Fruit fly (Drosophila melanogaster): ENCODE results near the gene anchor.

DNA sequence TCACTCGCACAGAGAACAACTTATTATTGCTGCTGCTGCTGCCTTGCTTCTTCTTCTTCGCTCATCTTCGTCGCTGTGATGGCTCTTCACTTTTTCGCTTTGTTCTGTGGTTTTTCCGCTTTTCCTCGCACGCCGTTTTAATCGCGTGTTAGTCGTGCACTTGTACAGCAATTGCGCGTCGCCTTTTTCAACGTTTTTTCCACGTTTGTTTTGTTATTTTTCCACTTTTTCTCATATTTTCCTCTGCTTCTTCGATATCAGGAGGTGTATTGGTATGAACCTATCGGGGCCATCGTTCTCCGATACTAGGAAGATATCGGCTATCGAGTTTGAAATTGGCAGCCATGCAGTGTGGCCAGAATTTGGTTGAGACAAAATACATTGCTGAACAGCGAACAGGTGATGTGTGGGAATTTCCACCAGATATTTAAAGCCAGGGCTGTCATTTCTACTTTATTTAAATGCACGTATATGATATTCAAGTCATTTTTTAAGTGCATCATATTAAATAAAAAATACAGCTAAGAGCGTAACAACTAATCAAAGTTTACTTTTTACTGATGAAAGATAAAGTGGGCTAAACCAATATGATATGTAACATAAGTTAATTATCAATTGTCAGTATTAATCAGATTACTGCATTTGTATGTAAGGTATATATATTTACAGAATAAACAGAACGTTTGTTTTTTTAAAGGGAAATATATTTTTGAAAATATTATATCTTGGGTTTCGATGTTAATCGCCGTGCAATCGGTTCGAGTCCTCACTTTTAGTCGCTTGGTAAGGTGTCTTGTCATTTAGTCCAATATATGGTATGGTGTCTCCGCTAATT lies 47.5 kb downstream of the anchor start, which contains the start of gene Crtc:
- no peak for TF ChIP-seq cic (GFP tag; optimal IDR thresholded peaks at IDR 0.05)
- TF ChIP-seq CG33017 (tag; optimal IDR thresholded peaks at IDR 0.05) = no peak
- TF ChIP-seq kay (GFP tag; ENCODE audit: borderline replicate concordance) = no peak
- no peak for TF ChIP-seq CG5204 (GFP tag; optimal IDR thresholded peaks at IDR 0.05)
